Fruit fly (Drosophila melanogaster) whole organism, embryonic: ENCODE data around the gene CG31627.

Source experiments
- Bdp1 ChIP-seq: fragments of 200-800 bp; sonication (Bioruptor generic); optimal IDR thresholded peaks from 3 replicates; lab custom pipeline; 2016; ENCODE audit warnings: missing biosample characterization, missing genetic modification characterization
- CG10147 ChIP-seq: fragments of 200-800 bp; sonication (Bioruptor generic); optimal IDR thresholded peaks from 2 replicates; lab custom pipeline; 2019; ENCODE audit warnings: missing biosample characterization, mild to moderate bottlenecking, missing genetic modification characterization, moderate library complexity
- CG11456 ChIP-seq: fragments of 200-800 bp; sonication (Bioruptor generic); IDR thresholded peaks from 3 replicates; pipeline ENCODE4 v1.3.6; 2022; ENCODE audit warnings: missing biosample characterization, missing genetic modification characterization
- CG11504 ChIP-seq: fragments of 200-800 bp; sonication (Bioruptor generic); optimal IDR thresholded peaks from 3 replicates; lab custom pipeline; 2019; ENCODE audit warnings: missing biosample characterization, mild to moderate bottlenecking, missing genetic modification characterization, moderate library complexity
- CG11560 ChIP-seq: fragments of 200-800 bp; sonication (Bioruptor generic); IDR thresholded peaks from 3 replicates; pipeline ENCODE4 v1.3.6; 2022; ENCODE audit warnings: missing biosample characterization, missing genetic modification characterization
- CG14667 ChIP-seq: fragments of 200-800 bp; sonication (Bioruptor generic); IDR thresholded peaks from 2 replicates; pipeline ENCODE4 v1.3.6; 2022; ENCODE audit warnings: missing biosample characterization, missing genetic modification characterization
- CG18619 ChIP-seq: fragments of 200-800 bp; sonication (Bioruptor generic); optimal IDR thresholded peaks from 3 replicates; lab custom pipeline; 2017; ENCODE audit warnings: missing biosample characterization, mild to moderate bottlenecking, missing genetic modification characterization
- CG2129 ChIP-seq: fragments of 200-800 bp; sonication (Bioruptor generic); IDR thresholded peaks from 2 replicates; pipeline ENCODE4 v1.3.6; 2022; ENCODE audit warnings: missing biosample characterization, missing genetic modification characterization; ENCODE audit not compliant: partially characterized antibody
- CG34422 ChIP-seq: fragments of 200-800 bp; sonication (Bioruptor generic); IDR thresholded peaks from 3 replicates; pipeline ENCODE4 v1.3.6; 2022; ENCODE audit warnings: missing biosample characterization, missing genetic modification characterization
- CG3995 ChIP-seq: fragments of 200-800 bp; sonication (Bioruptor generic); optimal IDR thresholded peaks from 3 replicates; lab custom pipeline; 2016; ENCODE audit warnings: missing biosample characterization, missing genetic modification characterization
- CG4404 ChIP-seq: fragments of 200-800 bp; sonication (Bioruptor generic); IDR thresholded peaks from 2 replicates; pipeline ENCODE4 v1.3.6; 2022; ENCODE audit warnings: missing biosample characterization, missing genetic modification characterization
- CG4820 ChIP-seq: fragments of 200-800 bp; sonication (Bioruptor generic); optimal IDR thresholded peaks from 3 replicates; lab custom pipeline; 2016; ENCODE audit warnings: missing biosample characterization, missing genetic modification characterization
- CG6175 ChIP-seq: fragments of 200-800 bp; sonication (Bioruptor generic); IDR thresholded peaks from 3 replicates; pipeline ENCODE4 v1.3.6; 2022; ENCODE audit warnings: missing biosample characterization, missing genetic modification characterization
- CG6765 ChIP-seq: fragments of 200-800 bp; sonication (Bioruptor generic); optimal IDR thresholded peaks from 3 replicates; lab custom pipeline; 2017; ENCODE audit warnings: missing biosample characterization, mild to moderate bottlenecking, missing genetic modification characterization
- CG6813 ChIP-seq: fragments of 200-800 bp; sonication (Bioruptor generic); optimal IDR thresholded peaks from 2 replicates; lab custom pipeline; 2017; ENCODE audit warnings: missing biosample characterization, missing genetic modification characterization, mild to moderate bottlenecking, moderate library complexity, missing genetic modification reagents
- CG7745 ChIP-seq: fragments of 200-800 bp; sonication (Bioruptor generic); optimal IDR thresholded peaks from 2 replicates; lab custom pipeline; 2018; ENCODE audit warnings: missing biosample characterization, mild to moderate bottlenecking, missing genetic modification characterization, moderate library complexity
- CG7928 ChIP-seq: fragments of 200-800 bp; sonication (Bioruptor generic); optimal IDR thresholded peaks from 2 replicates; lab custom pipeline; 2017; ENCODE audit warnings: missing biosample characterization, mild to moderate bottlenecking, missing genetic modification characterization
- CG7963 ChIP-seq: fragments of 200-800 bp; sonication (Bioruptor generic); IDR thresholded peaks from 3 replicates; pipeline ENCODE4 v1.3.6; 2022; ENCODE audit warnings: missing biosample characterization, missing genetic modification characterization; ENCODE audit not compliant: partially characterized antibody
- CG8281 ChIP-seq: fragments of 200-800 bp; sonication (Bioruptor generic); optimal IDR thresholded peaks from 2 replicates; lab custom pipeline; 2018; ENCODE audit warnings: missing biosample characterization, mild to moderate bottlenecking, missing genetic modification characterization, moderate library complexity
- CG8290 ChIP-seq, 3 experiments: fragments of 200-800 bp; sonication (Bioruptor generic); optimal IDR thresholded peaks; 2 replicates each; lab custom pipeline; 2016 to 2019; ENCODE audit warnings: missing biosample characterization in 3 of 3, missing genetic modification characterization in 3 of 3, mild to moderate bottlenecking in 2 of 3, moderate library complexity in 1 of 3
- CG8478 ChIP-seq: fragments of >200 bp; optimal IDR thresholded peaks from 2 replicates; lab custom pipeline; 2018
- CG8944 ChIP-seq: fragments of 200-800 bp; sonication (Bioruptor generic); optimal IDR thresholded peaks from 3 replicates; lab custom pipeline; 2016; ENCODE audit warnings: missing biosample characterization, missing genetic modification characterization
- D ChIP-seq, 2 experiments: fragments of 200-800 bp in 1 of 2; fragments of >200 bp in 1 of 2; sonication (Bioruptor generic) in 1 of 2; optimal IDR thresholded peaks; 2 replicates in 1 of 2; 3 replicates in 1 of 2; lab custom pipeline; 2017; ENCODE audit warnings: mild to moderate bottlenecking in 1 of 2, missing biosample characterization in 1 of 2, missing genetic modification characterization in 1 of 2, missing genetic modification reagents in 1 of 2
- D19B ChIP-seq: fragments of 200-800 bp; sonication (Bioruptor generic); optimal IDR thresholded peaks from 2 replicates; lab custom pipeline; 2017; ENCODE audit warnings: missing biosample characterization, mild to moderate bottlenecking, missing genetic modification characterization
- Dbx ChIP-seq: fragments of 200-800 bp; sonication (Bioruptor generic); IDR thresholded peaks from 3 replicates; pipeline ENCODE4 v1.3.6; 2022; ENCODE audit warnings: missing biosample characterization, missing genetic modification characterization
- Dp ChIP-seq: fragments of 200-800 bp; sonication (Bioruptor generic); optimal IDR thresholded peaks from 2 replicates; lab custom pipeline; 2018; ENCODE audit warnings: missing biosample characterization, mild to moderate bottlenecking, missing genetic modification characterization, moderate library complexity
- Drgx ChIP-seq: fragments of 200-800 bp; sonication (Bioruptor generic); IDR thresholded peaks from 2 replicates; pipeline ENCODE4 v1.3.6; 2022; ENCODE audit warnings: missing biosample characterization, missing genetic modification characterization
- E2f2 ChIP-seq: fragments of 200-800 bp; sonication (Bioruptor generic); IDR thresholded peaks from 2 replicates; pipeline ENCODE4 v1.3.6; 2022; ENCODE audit warnings: missing biosample characterization, missing genetic modification characterization
- Meics ChIP-seq: fragments of 200-800 bp; sonication (Bioruptor generic); optimal IDR thresholded peaks from 2 replicates; lab custom pipeline; 2017; ENCODE audit warnings: missing biosample characterization, mild to moderate bottlenecking, missing genetic modification characterization
- Oaz ChIP-seq: fragments of 200-800 bp; sonication (Bioruptor generic); IDR thresholded peaks from 2 replicates; pipeline ENCODE4 v1.3.6; 2022; ENCODE audit warnings: missing biosample characterization, missing genetic modification characterization
- Rfx ChIP-seq: fragments of 200-800 bp; sonication (Bioruptor generic); IDR thresholded peaks from 2 replicates; pipeline ENCODE4 v1.3.6; 2022; ENCODE audit warnings: missing biosample characterization, missing genetic modification characterization
- Spps ChIP-seq: fragments of 200-800 bp; sonication (Bioruptor generic); optimal IDR thresholded peaks from 2 replicates; lab custom pipeline; 2018; ENCODE audit warnings: missing biosample characterization, mild to moderate bottlenecking, missing genetic modification characterization
- Sry-δ ChIP-seq: fragments of 200-800 bp; sonication (Bioruptor generic); optimal IDR thresholded peaks from 2 replicates; lab custom pipeline; 2016; ENCODE audit warnings: missing biosample characterization, missing genetic modification characterization
- Taf1 ChIP-seq: fragments of 200-800 bp; sonication (Bioruptor generic); IDR thresholded peaks from 2 replicates; pipeline ENCODE4 v1.3.6; 2022; ENCODE audit warnings: missing biosample characterization, missing genetic modification characterization
- Tbp ChIP-seq: fragments of >200 bp; optimal IDR thresholded peaks from 2 replicates; lab custom pipeline; 2018; ENCODE audit warnings: missing biosample characterization, missing genetic modification characterization
- bab2 ChIP-seq: fragments of 200-800 bp; sonication (Bioruptor generic); optimal IDR thresholded peaks from 2 replicates; lab custom pipeline; 2016; ENCODE audit warnings: missing biosample characterization, missing genetic modification characterization
- chinmo ChIP-seq: fragments of 200-800 bp; sonication (Bioruptor generic); IDR thresholded peaks from 4 replicates; pipeline ENCODE4 v1.3.6; 2022; ENCODE audit warnings: missing biosample characterization, missing genetic modification characterization; ENCODE audit not compliant: partially characterized antibody
- chm ChIP-seq: fragments of 200-800 bp; sonication (Bioruptor generic); IDR thresholded peaks from 2 replicates; pipeline ENCODE4 v1.3.6; 2022; ENCODE audit warnings: missing biosample characterization, missing genetic modification characterization
- dimm ChIP-seq: fragments of 200-800 bp; sonication (Bioruptor generic); IDR thresholded peaks from 2 replicates; pipeline ENCODE4 v1.3.6; 2022; ENCODE audit warnings: missing biosample characterization, missing genetic modification characterization
- gro ChIP-seq: fragments of 200-800 bp; sonication (Bioruptor generic); optimal IDR thresholded peaks from 2 replicates; lab custom pipeline; 2016; ENCODE audit warnings: missing biosample characterization, missing genetic modification characterization
- kni ChIP-seq: fragments of 200-800 bp; sonication (Bioruptor generic); optimal IDR thresholded peaks from 3 replicates; lab custom pipeline; 2017; ENCODE audit warnings: mild to moderate bottlenecking, missing biosample characterization, missing genetic modification reagents, missing genetic modification characterization
- lov ChIP-seq, 2 experiments: fragments of 200-800 bp in 1 of 2; fragments of >200 bp in 1 of 2; sonication (Bioruptor generic) in 1 of 2; IDR thresholded peaks in 1 of 2; optimal IDR thresholded peaks in 1 of 2; 2 replicates in 1 of 2; 3 replicates in 1 of 2; pipeline versions ENCODE4 v1.3.6 to Lab custom; 2017 to 2022; ENCODE audit warnings: missing biosample characterization in 1 of 2, missing genetic modification characterization in 1 of 2
- nmo ChIP-seq: fragments of 200-800 bp; sonication (Bioruptor generic); optimal IDR thresholded peaks from 2 replicates; lab custom pipeline; 2018; ENCODE audit warnings: missing biosample characterization, mild to moderate bottlenecking, missing genetic modification characterization, moderate library complexity
- pb ChIP-seq: fragments of 200-800 bp; sonication (Bioruptor generic); optimal IDR thresholded peaks from 3 replicates; lab custom pipeline; 2016; ENCODE audit warnings: missing biosample characterization, missing genetic modification characterization
- peb ChIP-seq: fragments of 200-800 bp; sonication (Bioruptor generic); IDR thresholded peaks from 2 replicates; pipeline ENCODE4 v1.3.6; 2022; ENCODE audit warnings: missing biosample characterization, missing genetic modification characterization
- sc ChIP-seq, 3 experiments: fragments of >200 bp in 2 of 3; fragments of 200-800 bp in 1 of 3; sonication (Bioruptor generic) in 1 of 3; optimal IDR thresholded peaks; 2 replicates in 2 of 3; 3 replicates in 1 of 3; lab custom pipeline; 2017; ENCODE audit warnings: mild to moderate bottlenecking in 1 of 3, missing biosample characterization in 1 of 3, missing genetic modification characterization in 1 of 3, missing genetic modification reagents in 1 of 3
- vvl ChIP-seq: fragments of 200-800 bp; sonication (Bioruptor generic); IDR thresholded peaks from 2 replicates; pipeline ENCODE4 v1.3.6; 2022; ENCODE audit warnings: missing biosample characterization, missing genetic modification characterization
- wdn ChIP-seq: fragments of 200-800 bp; sonication (Bioruptor generic); IDR thresholded peaks from 2 replicates; pipeline ENCODE4 v1.3.6; 2022; ENCODE audit warnings: missing biosample characterization, missing genetic modification characterization
- wor ChIP-seq: fragments of 200-800 bp; sonication (Bioruptor generic); IDR thresholded peaks from 2 replicates; pipeline ENCODE4 v1.3.6; 2022; ENCODE audit warnings: missing biosample characterization, missing genetic modification characterization

The CG31627 gene

dm6 chr2L:21149053-21149452 is 24.0 kb upstream of the CG31627 start (continued):
- TF ChIP-seq bab2 (GFP tag; lab: Kevin White, UChicago) (peak; percentile 18), chinmo (no peak), Bdp1 (GFP tag; lab: Kevin White, UChicago) (no peak), Sry-δ (GFP tag; lab: Kevin White, UChicago) (peak; percentile 68), CG4404 (GFP tag; lab: Robert Waterston, UW) (no peak), Drgx (0 out of 2 replicates have a peak, but pooled peaks have one; percentile 18), CG11456 (GFP tag; lab: Robert Waterston, UW) (peak; percentile 52; the same call in 1 of the 3 replicates), pb (GFP tag; lab: Kevin White, UChicago) (no peak), CG6813 (no peak), Taf1 (GFP tag; lab: Robert Waterston, UW) (no peak), peb (GFP tag; lab: Robert Waterston, UW) (no peak), Meics (peak; percentile 67), CG7928 (GFP tag; lab: Kevin White, UChicago) (no peak), CG6175 (GFP tag; lab: Robert Waterston, UW) (no peak), CG34422 (GFP tag; lab: Robert Waterston, UW) (peak; percentile 58; the same call in 1 of the 3 replicates), CG3995 (GFP tag; lab: Kevin White, UChicago) (no peak), D (optimal IDR thresholded peaks at IDR 0.05; lab: Kevin White, UChicago) (no peak), D (GFP tag; optimal IDR thresholded peaks at IDR 0.05; lab: Kevin White, UChicago) (no peak), vvl (peak; percentile 71), CG8944 (GFP tag; lab: Kevin White, UChicago) (no peak), gro (GFP tag; lab: Kevin White, UChicago) (no peak), wdn (GFP tag; lab: Robert Waterston, UW) (peak; percentile 34; the same call in 1 of the 2 replicates), CG11560 (tag; lab: Robert Waterston, UW) (peak; percentile 43; the same call in 1 of the 3 replicates), CG4820 (GFP tag; lab: Kevin White, UChicago) (peak; percentile 6), dimm (GFP tag; lab: Robert Waterston, UW) (no peak), CG2129 (GFP tag; lab: Robert Waterston, UW) (no peak), Oaz (GFP tag; lab: Robert Waterston, UW) (no peak), CG7745 (tag; lab: Kevin White, UChicago) (no peak), CG11504 (tag; lab: Kevin White, UChicago) (no peak), Dp (GFP tag; lab: Kevin White, UChicago) (peak; percentile 84), CG14667 (GFP tag; lab: Robert Waterston, UW) (peak; percentile 35; the same call in 1 of the 2 replicates), chm (GFP tag; lab: Robert Waterston, UW) (peak; percentile 33; the same call in 1 of the 2 replicates), CG8290 (GFP tag; optimal IDR thresholded peaks at IDR 0.05; lab: Kevin White, UChicago) (peak; percentile 56), CG8290 (tag; optimal IDR thresholded peaks at IDR 0.05; lab: Kevin White, UChicago) (peak in 1 of 2 experiments; percentile 68), lov (optimal IDR thresholded peaks at IDR 0.05; lab: Kevin White, UChicago) (no peak), lov (GFP tag; IDR thresholded peaks at IDR 0.05; lab: Robert Waterston, UW) (no peak), CG6765 (GFP tag; lab: Kevin White, UChicago) (no peak), Spps (peak; percentile 47), CG8281 (no peak), D19B (GFP tag; lab: Kevin White, UChicago) (no peak), CG7963 (GFP tag; lab: Robert Waterston, UW) (peak; percentile 39; the same call in 1 of the 3 replicates), Dbx (peak; percentile 55; the same call in 1 of the 3 replicates), wor (GFP tag; lab: Robert Waterston, UW) (no peak), sc (optimal IDR thresholded peaks at IDR 0.05; lab: Kevin White, UChicago) (no peak), sc (GFP tag; optimal IDR thresholded peaks at IDR 0.05; lab: Kevin White, UChicago) (no peak), Tbp (GFP tag; lab: Kevin White, UChicago) (no peak), CG10147 (GFP tag; lab: Kevin White, UChicago) (peak; percentile 57), E2f2 (peak; percentile 91), CG18619 (no peak), nmo (GFP tag; lab: Kevin White, UChicago) (peak; percentile 60), Rfx (peak; percentile 74), CG8478 (no peak), kni (GFP tag; lab: Kevin White, UChicago) (no peak)
